Fruit fly (Drosophila melanogaster) whole organism, pupa: ENCODE measurements around the gene CycG.

ENCODE experiments used
- CG10348 ChIP-seq: fragments of 200-800 bp; sonication (Bioruptor generic); IDR thresholded peaks from 2 replicates; pipeline ENCODE4 v1.3.6; 2022; ENCODE audit warnings: missing biosample characterization, missing genetic modification characterization
- CG12605 ChIP-seq: fragments of 200-800 bp; sonication (Bioruptor generic); IDR thresholded peaks from 2 replicates; pipeline ENCODE4 v1.3.6; 2022; ENCODE audit warnings: missing biosample characterization, missing genetic modification characterization
- CG14655 ChIP-seq: fragments of 200-800 bp; sonication (Bioruptor generic); optimal IDR thresholded peaks from 3 replicates; lab custom pipeline; 2017; ENCODE audit warnings: mild to moderate bottlenecking, missing biosample characterization, missing genetic modification reagents, missing genetic modification characterization
- CG17806 ChIP-seq: fragments of 200-800 bp; sonication (Bioruptor generic); optimal IDR thresholded peaks from 2 replicates; lab custom pipeline; 2018; ENCODE audit warnings: missing biosample characterization, mild to moderate bottlenecking, missing genetic modification characterization, moderate library complexity
- CG32121 ChIP-seq: fragments of 200-800 bp; sonication (Bioruptor generic); IDR thresholded peaks from 2 replicates; pipeline ENCODE4 v1.3.6; 2022; ENCODE audit warnings: missing biosample characterization, missing genetic modification characterization
- CG8159 ChIP-seq: fragments of 200-800 bp; sonication (Bioruptor generic); optimal IDR thresholded peaks from 3 replicates; lab custom pipeline; 2018; ENCODE audit warnings: missing biosample characterization, mild to moderate bottlenecking, missing genetic modification characterization, moderate library complexity
- CG8301 ChIP-seq: fragments of 200-800 bp; sonication (Bioruptor generic); optimal IDR thresholded peaks from 2 replicates; lab custom pipeline; 2018; ENCODE audit warnings: missing biosample characterization, mild to moderate bottlenecking, missing genetic modification characterization
- EcR ChIP-seq: fragments of 200-800 bp; sonication (Bioruptor generic); optimal IDR thresholded peaks from 3 replicates; lab custom pipeline; 2019; ENCODE audit warnings: missing biosample characterization, missing genetic modification characterization, mild to moderate bottlenecking, moderate library complexity, missing genetic modification reagents
- Pif1B ChIP-seq: fragments of 200-800 bp; sonication (Bioruptor generic); optimal IDR thresholded peaks from 3 replicates; lab custom pipeline; 2016; ENCODE audit warnings: missing biosample characterization, missing genetic modification characterization
- Snoo ChIP-seq: fragments of 200-800 bp; sonication (Bioruptor generic); optimal IDR thresholded peaks from 3 replicates; lab custom pipeline; 2017; ENCODE audit warnings: missing biosample characterization, mild to moderate bottlenecking, missing genetic modification characterization, inconsistent platforms
- fd96Ca ChIP-seq: fragments of 200-800 bp; sonication (Bioruptor generic); IDR thresholded peaks from 3 replicates; pipeline ENCODE4 v1.3.6; 2022; ENCODE audit warnings: missing biosample characterization, missing genetic modification characterization

DNA sequence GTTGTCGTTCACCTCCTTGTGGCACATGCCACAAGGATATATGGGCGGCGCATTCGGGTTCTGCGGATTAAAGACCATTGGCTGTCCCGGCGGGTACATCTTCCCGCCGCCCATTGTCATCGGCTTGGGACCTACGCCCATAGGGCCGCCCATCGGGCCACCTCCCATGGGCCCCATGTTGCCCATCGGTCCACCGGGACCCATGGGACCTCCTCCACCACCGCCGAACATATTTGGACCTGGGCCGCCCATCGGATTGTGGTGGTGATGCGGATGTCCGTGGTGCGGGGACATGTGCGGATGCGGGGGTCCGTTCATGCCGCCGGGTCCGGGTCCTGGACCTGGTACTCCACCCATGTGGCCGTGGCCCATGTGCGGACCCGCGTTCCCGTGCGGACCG, 35.1 kb downstream of the CycG start:
- TF ChIP-seq EcR (GFP tag; lab: Kevin White, UChicago) = no peak
- TF ChIP-seq CG32121 (GFP tag; lab: Robert Waterston, UW) = no peak
- TF ChIP-seq CG17806 = no peak
- no peak for TF ChIP-seq Snoo
- TF ChIP-seq CG8301 (tag; lab: Kevin White, UChicago) = no peak
- no peak for TF ChIP-seq CG10348 (GFP tag; lab: Robert Waterston, UW)
- TF ChIP-seq Pif1B (GFP tag; lab: Kevin White, UChicago) = no peak
- TF ChIP-seq CG14655 (GFP tag; lab: Kevin White, UChicago) = no peak
- TF ChIP-seq CG8159 (tag; lab: Kevin White, UChicago) = no peak
- no peak for TF ChIP-seq CG12605 (GFP tag; lab: Robert Waterston, UW)
- TF ChIP-seq fd96Ca (GFP tag; lab: Robert Waterston, UW) = no peak
